Fruit fly (Drosophila melanogaster) whole organism, wandering third instar larva: Measurements from ENCODE around the gene CG7231.
A peak's percentile ranks its signal among the peaks of the same experiment; 100 is the strongest.

Source experiments
- Abd-B ChIP-seq: fragments of >200 bp; optimal IDR thresholded peaks from 2 replicates; lab custom pipeline; 2017; ENCODE audit warnings: missing biosample characterization, missing genetic modification characterization
- Hr83 ChIP-seq: fragments of 200-300 bp; sonication (Bioruptor generic); optimal IDR thresholded peaks from 2 replicates; lab custom pipeline; 2016; ENCODE audit warnings: missing biosample characterization, mild to moderate bottlenecking, missing genetic modification characterization, moderate library complexity; ENCODE audit not compliant: poor library complexity, severe bottlenecking
- Sp1 ChIP-seq: fragments of 200-800 bp; sonication (Bioruptor generic); optimal IDR thresholded peaks from 3 replicates; lab custom pipeline; 2019; ENCODE audit warnings: missing biosample characterization, mild to moderate bottlenecking, missing genetic modification characterization, moderate library complexity
- br ChIP-seq: fragments of 200-800 bp; sonication (Bioruptor generic); optimal IDR thresholded peaks from 2 replicates; lab custom pipeline; 2016; ENCODE audit warnings: missing biosample characterization, missing genetic modification characterization
- brk ChIP-seq: fragments of 200-800 bp; sonication (Bioruptor generic); optimal IDR thresholded peaks from 2 replicates; lab custom pipeline; 2016; ENCODE audit warnings: missing biosample characterization, mild to moderate bottlenecking, missing genetic modification characterization
- pan ChIP-seq: fragments of >200 bp; optimal IDR thresholded peaks from 2 replicates; lab custom pipeline; 2017

- peak; percentile 21 for TF ChIP-seq br
- no peak for TF ChIP-seq Abd-B (GFP tag; lab: Kevin White, UChicago)
- peak; percentile 54 for TF ChIP-seq Sp1 (GFP tag; lab: Kevin White, UChicago)
- TF ChIP-seq pan, result no peak
- TF ChIP-seq Hr83, result no peak
- TF ChIP-seq brk, result no peak
Observed at dm6 chr2L:7998655-7999054, 14.9 kb downstream of the CG7231 start, which contains the start of gene Sirup.
